Worm (Caenorhabditis elegans): ENCODE results near the gene F53F8.4.

- no peak for TF ChIP-seq dao-5 (tag; optimal IDR thresholded peaks at IDR 0.05)
- TF ChIP-seq W03F9.2 (tag; optimal IDR thresholded peaks at IDR 0.05): no peak
- TF ChIP-seq him-1 (tag; optimal IDR thresholded peaks at IDR 0.05): no peak
Observed at ce11 chrV:20641896-20642295, 49.6 kb downstream of the F53F8.4 start, which contains the start of gene srxa-15.

Measured in whole organism, L4/young adult.